Worm (Caenorhabditis elegans) whole organism, L2 larva: ENCODE data around the gene ZK1098.6.

Source experiments
- crh-2 ChIP-seq: sonication (generic microtip); optimal IDR thresholded peaks from 2 replicates; lab custom pipeline; 2017; ENCODE audit warnings: missing biosample characterization, missing genetic modification characterization
- gmeb-1 ChIP-seq: fragments of 150-350 bp; optimal IDR thresholded peaks from 2 replicates; lab custom pipeline; 2014; ENCODE audit warnings: missing biosample characterization, missing genetic modification characterization
- lsy-2 ChIP-seq, 2 experiments: fragments of 150-350 bp in 1 of 2; sonication (generic microtip) in 1 of 2; optimal IDR thresholded peaks; 2 replicates each; lab custom pipeline; 2014 to 2017; ENCODE audit warnings: missing biosample characterization in 2 of 2, missing genetic modification characterization in 2 of 2
- nhr-11 ChIP-seq: fragments of 150-350 bp; optimal IDR thresholded peaks from 2 replicates; lab custom pipeline; 2014; ENCODE audit warnings: missing biosample characterization, missing genetic modification characterization
- nhr-237 ChIP-seq: fragments of 150-350 bp; optimal IDR thresholded peaks from 2 replicates; lab custom pipeline; 2014; ENCODE audit warnings: missing biosample characterization, missing genetic modification characterization
- zag-1 ChIP-seq: fragments of 150-350 bp; optimal IDR thresholded peaks from 2 replicates; lab custom pipeline; 2014; ENCODE audit warnings: missing biosample characterization, missing genetic modification characterization

ZK1098.6 gene

DNA sequence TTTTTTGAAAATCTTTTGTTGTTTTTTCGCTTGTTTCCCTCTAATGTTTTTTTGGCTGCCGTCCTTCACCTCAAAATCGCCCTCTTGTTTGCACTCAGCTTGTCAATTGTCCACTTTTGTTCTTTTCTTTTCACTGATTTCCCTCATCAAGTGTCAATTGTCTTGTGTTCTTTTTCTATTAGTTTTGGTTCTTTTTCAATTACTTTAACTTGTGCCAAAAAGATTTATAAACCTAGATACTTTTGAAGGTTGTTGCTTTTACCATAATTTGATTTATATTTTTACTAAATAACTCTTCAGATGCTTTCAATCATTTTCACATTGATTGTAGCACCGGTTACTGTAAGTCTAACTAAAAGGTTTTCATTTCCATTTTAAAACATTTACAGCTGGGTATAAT lies 41.5 kb downstream of the ZK1098.6 start, which contains the start of gene C48B4.13:
Gene C48B4.13, plus strand, starts transcription at position 301 of the 400 bp plus-strand sequence.
- TF ChIP-seq zag-1 (tag; lab: Kevin White, UChicago): no peak
- TF ChIP-seq, all 48 proteins: peak for 0

DNA sequence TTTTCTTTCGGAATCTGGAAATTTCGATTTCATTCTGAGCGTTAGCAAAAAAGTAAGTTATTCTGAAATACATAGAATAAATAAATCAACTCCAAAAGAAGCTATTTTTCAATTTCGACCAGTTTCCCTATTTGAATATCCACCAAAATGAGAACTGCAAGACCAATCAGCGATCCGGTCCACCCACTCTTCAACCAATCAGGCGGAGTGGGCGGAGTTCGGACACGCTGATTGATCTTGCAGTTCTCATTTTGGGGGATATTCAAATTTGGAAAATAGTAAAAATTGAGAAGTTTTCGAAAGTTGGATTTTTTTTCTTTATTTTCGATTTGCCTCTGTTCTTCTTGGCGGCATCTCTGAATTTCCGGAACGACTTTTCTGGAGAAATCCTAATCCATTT lies 43.9 kb downstream of the ZK1098.6 start:
- TF ChIP-seq crh-2 (tag; lab: Kevin White, UChicago): no peak
- TF ChIP-seq nhr-11: no peak
- TF ChIP-seq lsy-2 (tag; optimal IDR thresholded peaks at IDR 0.05; lab: Kevin White, UChicago): peak in 1 of 2 experiments; percentile 48
- TF ChIP-seq gmeb-1 (tag; lab: Kevin White, UChicago): peak; percentile 72
- TF ChIP-seq nhr-237 (tag; lab: Kevin White, UChicago): no peak
